Worm (Caenorhabditis elegans) whole organism, L2 larva: ENCODE measurements around the gene pbs-1.

Source experiments
- C34F6.9 ChIP-seq: fragments of 150-350 bp; optimal IDR thresholded peaks from 2 replicates; lab custom pipeline; 2014; ENCODE audit warnings: missing biosample characterization, missing genetic modification characterization
- F13H6.1 ChIP-seq: sonication (generic microtip); optimal IDR thresholded peaks from 2 replicates; lab custom pipeline; 2016; ENCODE audit warnings: missing genetic modification characterization, missing compliant biosample characterization
- R02D3.7 ChIP-seq: fragments of 150-350 bp; optimal IDR thresholded peaks from 2 replicates; lab custom pipeline; 2014; ENCODE audit warnings: missing biosample characterization, missing genetic modification characterization
- Y55F3AM.14 ChIP-seq: fragments of 200-800 bp; sonication (Bioruptor generic); optimal IDR thresholded peaks from 2 replicates; lab custom pipeline; 2018; ENCODE audit warnings: mild to moderate bottlenecking, missing genetic modification characterization, missing compliant biosample characterization
- aly-2 ChIP-seq: fragments of 150-350 bp; optimal IDR thresholded peaks from 2 replicates; lab custom pipeline; 2014; ENCODE audit warnings: missing biosample characterization, missing genetic modification characterization
- ama-1 ChIP-seq: fragments of 150-350 bp; optimal IDR thresholded peaks from 2 replicates; lab custom pipeline; 2018; ENCODE audit warnings: inconsistent platforms
- ceh-16 ChIP-seq: fragments of 150-350 bp; optimal IDR thresholded peaks from 2 replicates; lab custom pipeline; 2014; ENCODE audit warnings: missing biosample characterization, missing genetic modification characterization
- ceh-82 ChIP-seq: fragments of 150-350 bp; optimal IDR thresholded peaks from 2 replicates; lab custom pipeline; 2014; ENCODE audit warnings: missing biosample characterization, missing genetic modification characterization
- crh-2 ChIP-seq: sonication (generic microtip); optimal IDR thresholded peaks from 2 replicates; lab custom pipeline; 2017; ENCODE audit warnings: missing biosample characterization, missing genetic modification characterization
- dmd-4 ChIP-seq: sonication (generic microtip); optimal IDR thresholded peaks from 2 replicates; lab custom pipeline; 2017; ENCODE audit warnings: missing biosample characterization, missing genetic modification characterization
- egl-27 ChIP-seq: sonication (generic microtip); optimal IDR thresholded peaks from 3 replicates; lab custom pipeline; 2017; ENCODE audit warnings: missing biosample characterization, missing genetic modification reagents, missing genetic modification characterization
- elt-1 ChIP-seq: fragments of 150-350 bp; optimal IDR thresholded peaks from 2 replicates; lab custom pipeline; 2014; ENCODE audit warnings: missing biosample characterization, missing genetic modification characterization
- elt-3 ChIP-seq: sonication (generic microtip); optimal IDR thresholded peaks from 2 replicates; lab custom pipeline; 2017; ENCODE audit warnings: missing biosample characterization, missing genetic modification characterization
- fos-1 ChIP-seq: fragments of 150-350 bp; optimal IDR thresholded peaks from 2 replicates; lab custom pipeline; 2014; ENCODE audit warnings: missing biosample characterization, missing genetic modification characterization
- gmeb-1 ChIP-seq: fragments of 150-350 bp; optimal IDR thresholded peaks from 2 replicates; lab custom pipeline; 2014; ENCODE audit warnings: missing biosample characterization, missing genetic modification characterization
- lin-11 ChIP-seq: fragments of 150-350 bp; sonication (generic microtip); optimal IDR thresholded peaks from 2 replicates; lab custom pipeline; 2014; ENCODE audit warnings: missing biosample characterization, missing genetic modification characterization, inconsistent platforms, mixed read lengths
- lin-13 ChIP-seq: fragments of 150-350 bp; optimal IDR thresholded peaks from 2 replicates; lab custom pipeline; 2014; ENCODE audit warnings: missing biosample characterization, missing genetic modification reagents, missing genetic modification characterization
- lsy-2 ChIP-seq, 2 experiments: fragments of 150-350 bp in 1 of 2; sonication (generic microtip) in 1 of 2; optimal IDR thresholded peaks; 2 replicates each; lab custom pipeline; 2014 to 2017; ENCODE audit warnings: missing biosample characterization in 2 of 2, missing genetic modification characterization in 2 of 2
- mab-5 ChIP-seq: fragments of 150-350 bp; optimal IDR thresholded peaks from 2 replicates; lab custom pipeline; 2014; ENCODE audit warnings: missing biosample characterization, missing genetic modification characterization
- mbf-1 ChIP-seq: sonication (generic microtip); optimal IDR thresholded peaks from 2 replicates; lab custom pipeline; 2017; ENCODE audit warnings: missing biosample characterization, missing genetic modification characterization
- mdl-1 ChIP-seq, 2 experiments: fragments of 150-350 bp in 1 of 2; sonication (generic microtip) in 1 of 2; optimal IDR thresholded peaks; 2 replicates each; lab custom pipeline; 2017; ENCODE audit warnings: missing biosample characterization in 2 of 2, missing genetic modification characterization in 2 of 2
- nhr-10 ChIP-seq: sonication (generic microtip); optimal IDR thresholded peaks from 2 replicates; lab custom pipeline; 2017; ENCODE audit warnings: missing biosample characterization, missing genetic modification characterization
- nhr-11 ChIP-seq: fragments of 150-350 bp; optimal IDR thresholded peaks from 2 replicates; lab custom pipeline; 2014; ENCODE audit warnings: missing biosample characterization, missing genetic modification characterization
- nhr-12 ChIP-seq: fragments of 150-350 bp; optimal IDR thresholded peaks from 2 replicates; lab custom pipeline; 2014; ENCODE audit warnings: missing biosample characterization, missing genetic modification characterization
- nhr-129 ChIP-seq: fragments of 150-350 bp; optimal IDR thresholded peaks from 2 replicates; lab custom pipeline; 2014; ENCODE audit warnings: missing biosample characterization, missing genetic modification characterization
- nhr-21 ChIP-seq: fragments of 150-350 bp; optimal IDR thresholded peaks from 2 replicates; lab custom pipeline; 2014; ENCODE audit warnings: missing biosample characterization, missing genetic modification characterization
- nhr-23 ChIP-seq: fragments of 150-350 bp; optimal IDR thresholded peaks from 2 replicates; lab custom pipeline; 2014; ENCODE audit warnings: missing biosample characterization, missing genetic modification reagents, missing genetic modification characterization
- nhr-25 ChIP-seq: fragments of 150-350 bp; sonication (generic microtip); optimal IDR thresholded peaks from 3 replicates; lab custom pipeline; 2014; ENCODE audit warnings: missing biosample characterization, missing genetic modification characterization
- nhr-6 ChIP-seq: fragments of 150-350 bp; optimal IDR thresholded peaks from 2 replicates; lab custom pipeline; 2014; ENCODE audit warnings: missing biosample characterization, missing genetic modification characterization
- nhr-77 ChIP-seq: fragments of 150-350 bp; optimal IDR thresholded peaks from 2 replicates; lab custom pipeline; 2014; ENCODE audit warnings: missing biosample characterization, missing genetic modification characterization
- peb-1 ChIP-seq: fragments of 150-350 bp; optimal IDR thresholded peaks from 2 replicates; lab custom pipeline; 2014; ENCODE audit warnings: missing biosample characterization, missing genetic modification characterization
- sem-4 ChIP-seq: fragments of 150-350 bp; optimal IDR thresholded peaks from 2 replicates; lab custom pipeline; 2014; ENCODE audit warnings: missing biosample characterization, missing genetic modification reagents, missing genetic modification characterization
- skn-1 ChIP-seq: sonication (generic microtip); optimal IDR thresholded peaks from 2 replicates; lab custom pipeline; 2017; ENCODE audit warnings: missing biosample characterization, missing genetic modification characterization
- sma-3 ChIP-seq: sonication (generic microtip); optimal IDR thresholded peaks from 2 replicates; lab custom pipeline; 2016; ENCODE audit warnings: missing genetic modification reagents, missing genetic modification characterization, missing compliant biosample characterization
- sma-9 ChIP-seq, 2 experiments: fragments of 150-350 bp in 1 of 2; sonication (generic microtip) in 1 of 2; optimal IDR thresholded peaks; 2 replicates each; lab custom pipeline; 2014 to 2016; ENCODE audit warnings: missing genetic modification characterization in 2 of 2, mild to moderate bottlenecking in 1 of 2, missing biosample characterization in 1 of 2, missing compliant biosample characterization in 1 of 2, missing genetic modification reagents in 1 of 2, moderate library complexity in 1 of 2
- snpc-4 ChIP-seq: fragments of 150-350 bp; optimal IDR thresholded peaks from 2 replicates; lab custom pipeline; 2014; ENCODE audit warnings: missing biosample characterization, missing genetic modification characterization
- unc-39 ChIP-seq: fragments of 150-350 bp; optimal IDR thresholded peaks from 2 replicates; lab custom pipeline; 2014; ENCODE audit warnings: missing biosample characterization, missing genetic modification characterization
- unc-55 ChIP-seq: fragments of 150-350 bp; sonication (generic microtip); optimal IDR thresholded peaks from 3 replicates; lab custom pipeline; 2014; ENCODE audit warnings: missing biosample characterization, missing genetic modification reagents, missing genetic modification characterization
- zag-1 ChIP-seq: fragments of 150-350 bp; optimal IDR thresholded peaks from 2 replicates; lab custom pipeline; 2014; ENCODE audit warnings: missing biosample characterization, missing genetic modification characterization
- ztf-1 ChIP-seq: fragments of 200-800 bp; sonication (Bioruptor generic); conservative IDR thresholded peaks from 2 replicates; pipeline ENCODE4 v1.3.6; 2022; ENCODE audit warnings: missing genetic modification characterization, missing compliant biosample characterization
- ztf-4 ChIP-seq: fragments of 150-350 bp; optimal IDR thresholded peaks from 2 replicates; lab custom pipeline; 2014; ENCODE audit warnings: missing biosample characterization, missing genetic modification characterization

Gene pbs-1

DNA sequence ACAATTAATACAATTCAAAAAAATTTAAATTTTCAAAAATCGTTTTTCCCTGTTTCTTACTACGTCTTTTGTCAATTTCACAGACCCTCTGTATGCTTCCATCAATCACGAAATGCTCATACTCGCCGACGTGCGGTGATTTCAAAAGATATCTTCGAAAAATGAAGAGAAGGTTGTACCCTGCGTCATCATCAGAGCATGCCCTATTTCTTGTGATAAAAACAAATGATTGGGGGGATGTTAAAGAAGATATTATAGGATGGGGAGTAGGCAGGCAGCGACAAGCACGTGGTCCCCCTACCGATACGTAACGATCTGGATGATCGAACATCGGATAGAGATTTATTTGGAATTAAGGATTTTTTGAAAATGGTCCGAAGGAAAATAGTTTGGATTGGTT is 49.0 kb upstream of the pbs-1 start:
- peak in 1 of 2 experiments; percentile 20 for TF ChIP-seq lsy-2 (tag; optimal IDR thresholded peaks at IDR 0.05; lab: Kevin White, UChicago)
- no peak for TF ChIP-seq F13H6.1 (tag; lab: Kevin White, UChicago)
- TF ChIP-seq unc-39 (tag; lab: Kevin White, UChicago) = no peak
- peak; percentile 52 for TF ChIP-seq nhr-129 (tag; lab: Kevin White, UChicago)
- TF ChIP-seq C34F6.9 = peak; percentile 17
- no peak for TF ChIP-seq nhr-21 (tag; lab: Kevin White, UChicago)
- TF ChIP-seq, all 48 proteins: peak for 3

DNA sequence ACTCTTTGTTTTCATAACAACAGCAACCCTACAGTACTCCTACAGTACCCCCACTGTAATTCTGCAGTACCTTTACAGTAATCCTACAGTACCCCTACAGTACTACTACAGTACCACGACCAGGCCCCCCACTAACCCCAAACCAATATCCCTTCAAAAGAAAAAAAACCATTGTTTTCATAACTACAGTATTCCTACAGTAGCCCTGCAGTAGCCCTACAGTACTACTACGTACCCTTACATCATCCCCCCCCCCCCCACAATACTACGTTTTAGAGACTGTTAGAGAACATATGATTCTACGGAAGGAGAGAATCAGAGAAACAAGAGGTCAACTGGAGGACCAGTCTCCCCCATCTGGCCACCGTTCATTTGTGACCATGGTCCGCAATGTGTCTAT is 43.9 kb upstream of the pbs-1 start, which contains the start of gene Y41D4A.3:
TSS of gene Y41D4A.3 (plus strand) at position 301 of the 400 bp plus-strand sequence.
- no peak for TF ChIP-seq nhr-23
- TF ChIP-seq ama-1 = no peak
- no peak for TF ChIP-seq nhr-10 (tag; lab: Kevin White, UChicago)
- TF ChIP-seq nhr-129 (tag; lab: Kevin White, UChicago) = no peak
- TF ChIP-seq nhr-6 (tag; lab: Kevin White, UChicago) = no peak
- no peak for TF ChIP-seq gmeb-1 (tag; lab: Kevin White, UChicago)
- TF ChIP-seq mab-5 (tag; lab: Kevin White, UChicago) = no peak

DNA sequence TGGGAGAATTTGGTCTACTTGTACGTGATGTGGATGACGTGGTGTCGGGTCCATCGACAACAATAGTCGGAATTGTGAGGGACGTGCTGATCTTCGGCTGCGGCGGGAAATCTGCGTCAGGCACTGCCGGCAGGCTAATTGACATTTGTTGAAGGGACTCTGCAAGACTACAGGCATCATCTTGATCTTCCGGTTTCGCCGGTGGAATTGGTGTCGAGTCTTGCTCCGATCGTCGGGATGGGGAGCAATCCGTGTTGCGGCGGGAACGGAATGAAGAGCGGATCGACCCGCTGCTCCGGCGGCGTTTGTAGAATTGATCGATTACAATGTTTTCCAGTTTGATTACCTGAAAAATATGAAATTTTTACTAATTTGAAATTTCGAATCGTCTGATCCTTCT is 42.9 kb upstream of the pbs-1 start:
- no peak for TF ChIP-seq lin-11
- no peak for TF ChIP-seq F13H6.1 (tag; lab: Kevin White, UChicago)

DNA sequence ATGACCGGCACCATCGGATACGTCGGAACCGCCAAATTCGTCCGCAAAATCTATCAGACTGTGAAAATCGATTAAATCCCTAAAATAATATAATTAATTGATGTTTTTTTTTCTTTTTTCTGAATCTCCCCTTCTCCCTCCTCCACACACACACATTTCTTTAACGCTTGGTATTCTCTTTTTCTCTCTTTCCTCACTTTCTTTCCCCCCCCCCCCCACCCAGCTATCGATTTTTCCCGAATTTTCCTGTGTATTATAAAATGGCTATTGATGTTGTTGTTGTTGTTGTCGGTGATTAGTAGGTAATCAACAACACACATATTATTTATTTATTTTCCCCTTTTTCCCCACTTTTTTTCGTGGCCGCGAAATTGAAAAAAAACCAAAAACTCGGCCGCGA is 41.7 kb upstream of the pbs-1 start:
- TF ChIP-seq R02D3.7 (tag; lab: Kevin White, UChicago) (no peak), elt-1 (tag; lab: Kevin White, UChicago) (no peak), nhr-23 (no peak), unc-55 (GFP tag; lab: Kevin White, UChicago) (no peak), nhr-77 (no peak), elt-3 (no peak), ztf-1 (GFP tag; lab: Robert Waterston, UW) (no peak), mab-5 (tag; lab: Kevin White, UChicago) (no peak), C34F6.9 (no peak), mdl-1 (tag; optimal IDR thresholded peaks at IDR 0.05; lab: Kevin White, UChicago) (no peak), fos-1 (no peak), unc-39 (tag; lab: Kevin White, UChicago) (no peak), mbf-1 (no peak), lin-11 (no peak), nhr-129 (tag; lab: Kevin White, UChicago) (no peak), lin-13 (GFP tag; lab: Kevin White, UChicago) (no peak), peb-1 (tag; lab: Kevin White, UChicago) (no peak), dmd-4 (tag; lab: Kevin White, UChicago) (no peak), sem-4 (no peak), egl-27 (tag; lab: Kevin White, UChicago) (no peak)

DNA sequence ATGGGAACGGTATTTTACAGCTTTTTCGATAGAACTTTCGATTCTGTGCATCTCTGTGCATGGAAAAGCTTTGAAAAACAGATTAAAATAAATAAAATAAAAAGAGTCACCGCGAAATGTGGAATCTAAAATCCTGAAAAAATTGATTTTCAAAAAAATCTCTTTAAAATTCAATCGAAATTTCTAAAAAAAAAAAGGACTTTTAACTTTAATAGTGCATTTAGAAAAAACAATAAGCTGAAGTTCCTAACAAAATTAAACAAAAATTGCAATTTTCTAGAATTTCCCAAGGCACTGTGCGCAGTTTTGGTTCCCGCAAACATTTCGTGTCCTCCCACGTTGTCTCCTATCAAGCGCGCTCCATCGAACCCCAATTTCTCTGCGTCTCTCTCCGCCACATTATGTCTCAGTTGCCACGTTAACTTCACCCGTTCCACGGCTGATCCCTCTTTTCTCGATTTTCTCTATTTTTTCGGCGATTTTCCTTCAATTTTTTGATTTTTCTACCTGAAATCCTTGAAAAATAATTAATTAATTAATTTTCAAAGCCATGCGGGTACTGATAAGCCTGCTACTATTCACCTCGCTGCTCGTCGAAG is 36.0 kb upstream of the pbs-1 start, which contains the start of the genes Y41D4A.6 and Y41D4A.4:
TSS of gene Y41D4A.6 (minus strand) at position 51 of the 599 bp plus-strand sequence.
TSS of gene Y41D4A.4 (plus strand) at position 549 of the 599 bp plus-strand sequence.
- TF ChIP-seq nhr-25 (peak; percentile 72), nhr-6 (tag; lab: Kevin White, UChicago) (peak; percentile 31), aly-2 (tag; lab: Kevin White, UChicago) (no peak), ztf-4 (tag; lab: Kevin White, UChicago) (peak; percentile 66), lsy-2 (tag; optimal IDR thresholded peaks at IDR 0.05; lab: Kevin White, UChicago) (peak; percentile 52 to 87), nhr-12 (no peak), zag-1 (tag; lab: Kevin White, UChicago) (peak; percentile 44), unc-55 (GFP tag; lab: Kevin White, UChicago) (peak; percentile 90), lin-13 (GFP tag; lab: Kevin White, UChicago) (peak; percentile 86), sma-9 (GFP tag; optimal IDR thresholded peaks at IDR 0.05; lab: Kevin White, UChicago) (peak; percentile 74), sma-9 (tag; optimal IDR thresholded peaks at IDR 0.05; lab: Kevin White, UChicago) (no peak), elt-1 (tag; lab: Kevin White, UChicago) (no peak), F13H6.1 (tag; lab: Kevin White, UChicago) (peak; percentile 82), mbf-1 (no peak), fos-1 (peak; percentile 77), lin-11 (peak; percentile 38), ama-1 (no peak), nhr-11 (tag; lab: Kevin White, UChicago) (no peak), sma-3 (GFP tag; lab: Kevin White, UChicago) (peak; percentile 90), nhr-129 (tag; lab: Kevin White, UChicago) (peak; percentile 79), gmeb-1 (tag; lab: Kevin White, UChicago) (peak; percentile 78), peb-1 (tag; lab: Kevin White, UChicago) (no peak), C34F6.9 (peak; percentile 85), snpc-4 (tag; lab: Kevin White, UChicago) (peak; percentile 42), nhr-21 (tag; lab: Kevin White, UChicago) (peak; percentile 59), ceh-82 (tag; lab: Kevin White, UChicago) (peak; percentile 8), mdl-1 (tag; optimal IDR thresholded peaks at IDR 0.05; lab: Kevin White, UChicago) (peak in 1 of 2 experiments; percentile 69), ceh-16 (peak; percentile 20), crh-2 (tag; lab: Kevin White, UChicago) (peak; percentile 100), Y55F3AM.14 (GFP tag; lab: Kevin White, UChicago) (peak; percentile 61), mab-5 (tag; lab: Kevin White, UChicago) (peak; percentile 43), skn-1 (no peak), R02D3.7 (tag; lab: Kevin White, UChicago) (no peak), sem-4 (peak; percentile 56)
